Worm (Caenorhabditis elegans) whole organism, L4/young adult: ENCODE measurements around the gene Y105C5A.508.

Experiments
- W03F9.2 ChIP-seq: fragments of 150-350 bp; optimal IDR thresholded peaks from 2 replicates; lab custom pipeline; 2014; ENCODE audit warnings: missing biosample characterization, missing genetic modification characterization
- dao-5 ChIP-seq: sonication (generic microtip); optimal IDR thresholded peaks from 2 replicates; lab custom pipeline; 2016; ENCODE audit warnings: missing genotype, missing genetic modification characterization, moderate library complexity, missing compliant biosample characterization
- him-1 ChIP-seq: sonication (generic microtip); optimal IDR thresholded peaks from 2 replicates; lab custom pipeline; 2016; ENCODE audit warnings: missing genotype, missing genetic modification reagents, missing genetic modification characterization, missing compliant biosample characterization

ce11 chrIV:15539447-15539994, 44.2 kb upstream of the Y105C5A.508 start, which contains the start of gene Y73F8A.35:
- TF ChIP-seq him-1 (tag; lab: Kevin White, UChicago) (no peak), W03F9.2 (no peak), dao-5 (no peak)
